Fruit fly (Drosophila melanogaster): ENCODE data around the gene CG7202.
A peak's percentile ranks its signal among the peaks of the same experiment; 100 is the strongest.

CG7202 gene

dm6 chr3L:21483837-21484236, 8.7 kb downstream of the CG7202 start (continued):
- peak; percentile 61 for TF ChIP-seq zen (tag; optimal IDR thresholded peaks at IDR 0.05)
- TF ChIP-seq CG14014 (GFP tag; IDR thresholded peaks at IDR 0.05): no peak
- TF ChIP-seq CkIIα-i1 (GFP tag; IDR thresholded peaks at IDR 0.05): no peak
- no peak for TF ChIP-seq ham (GFP tag; IDR thresholded peaks at IDR 0.05)
- TF ChIP-seq da (GFP tag; optimal IDR thresholded peaks at IDR 0.05): no peak
- no peak for TF ChIP-seq GATAe (GFP tag; conservative IDR thresholded peaks at IDR 0.05)
- TF ChIP-seq Myb (GFP tag; optimal IDR thresholded peaks at IDR 0.05): peak; percentile 80
- TF ChIP-seq tna (GFP tag; IDR thresholded peaks at IDR 0.05; ENCODE audit: partially characterized antibody): peak; percentile 13; the same call in 1 of the 2 replicates
- TF ChIP-seq Jarid2 (GFP tag; optimal IDR thresholded peaks at IDR 0.05): no peak
- TF ChIP-seq CG5953 (GFP tag; IDR thresholded peaks at IDR 0.05): no peak
- TF ChIP-seq luna (GFP tag; optimal IDR thresholded peaks at IDR 0.05): no peak
- peak; percentile 38 for TF ChIP-seq CG10147 (GFP tag; optimal IDR thresholded peaks at IDR 0.05)
- TF ChIP-seq CG10565 (GFP tag; optimal IDR thresholded peaks at IDR 0.05): no peak
- no peak for TF ChIP-seq maf-S (GFP tag; optimal IDR thresholded peaks at IDR 0.05)
- TF ChIP-seq CG10543 (GFP tag; optimal IDR thresholded peaks at IDR 0.05): no peak
- TF ChIP-seq bcd (GFP tag; optimal IDR thresholded peaks at IDR 0.05): no peak
- no peak for TF ChIP-seq Six4 (GFP tag; optimal IDR thresholded peaks at IDR 0.05)
- TF ChIP-seq wor (GFP tag; IDR thresholded peaks at IDR 0.05): no peak
- peak; percentile 13 for TF ChIP-seq CG10654 (GFP tag; optimal IDR thresholded peaks at IDR 0.05)
- no peak for TF ChIP-seq CG3065 (GFP tag; optimal IDR thresholded peaks at IDR 0.05)
- TF ChIP-seq Mes4 (GFP tag; optimal IDR thresholded peaks at IDR 0.05): no peak
- TF ChIP-seq sim (GFP tag; IDR thresholded peaks at IDR 0.05): no peak
- TF ChIP-seq CG3995 (GFP tag; optimal IDR thresholded peaks at IDR 0.05): no peak
- TF ChIP-seq fd3F (GFP tag; optimal IDR thresholded peaks at IDR 0.05): no peak
- peak; percentile 53 for TF ChIP-seq CG13624 (GFP tag; optimal IDR thresholded peaks at IDR 0.05)
- 0 out of 2 replicates have a peak, but pooled peaks have one; percentile 22 for TF ChIP-seq Scr (GFP tag; IDR thresholded peaks at IDR 0.05; ENCODE audit: partially characterized antibody)
- TF ChIP-seq CG12942 (GFP tag; optimal IDR thresholded peaks at IDR 0.05): no peak
- no peak for TF ChIP-seq CG4404 (GFP tag; IDR thresholded peaks at IDR 0.05)
- no peak for TF ChIP-seq Ets65A (GFP tag)
- peak; percentile 91 for TF ChIP-seq CG8290 (GFP tag; optimal IDR thresholded peaks at IDR 0.05)
- TF ChIP-seq CG8290 (tag; optimal IDR thresholded peaks at IDR 0.05): peak in 1 of 2 experiments; percentile 84
- TF ChIP-seq CG15601 (tag; optimal IDR thresholded peaks at IDR 0.05): peak; percentile 71
- no peak for TF ChIP-seq usp (GFP tag; optimal IDR thresholded peaks at IDR 0.05)
- no peak for TF ChIP-seq ken (GFP tag; IDR thresholded peaks at IDR 0.05)
- no peak for TF ChIP-seq CG14050 (GFP tag; IDR thresholded peaks at IDR 0.05)
- no peak for TF ChIP-seq ase (GFP tag; IDR thresholded peaks at IDR 0.05)
- TF ChIP-seq Optix (GFP tag; IDR thresholded peaks at IDR 0.05): no peak
- no peak for TF ChIP-seq ind (GFP tag; optimal IDR thresholded peaks at IDR 0.05)
- no peak for TF ChIP-seq CG11696 (GFP tag; IDR thresholded peaks at IDR 0.05)
- TF ChIP-seq Fer2 (tag; optimal IDR thresholded peaks at IDR 0.05): no peak
- peak; percentile 38 for TF ChIP-seq CoRest (tag; optimal IDR thresholded peaks at IDR 0.05)
- TF ChIP-seq Ets97D (GFP tag; optimal IDR thresholded peaks at IDR 0.05): peak; percentile 83
- TF ChIP-seq Sin3A (optimal IDR thresholded peaks at IDR 0.05): no peak
- no peak for TF ChIP-seq fd102C (GFP tag; optimal IDR thresholded peaks at IDR 0.05)
- TF ChIP-seq CrebB (tag; optimal IDR thresholded peaks at IDR 0.05): no peak
- no peak for TF ChIP-seq TFAM (GFP tag; optimal IDR thresholded peaks at IDR 0.05)
- peak; percentile 78 for TF ChIP-seq CG17829 (tag; optimal IDR thresholded peaks at IDR 0.05)
- TF ChIP-seq CG10267 (tag; optimal IDR thresholded peaks at IDR 0.05): peak; percentile 79
- no peak for TF ChIP-seq Atf6 (GFP tag; IDR thresholded peaks at IDR 0.05)
- TF ChIP-seq CG16815 (GFP tag; optimal IDR thresholded peaks at IDR 0.05): no peak
- TF ChIP-seq ci (GFP tag; IDR thresholded peaks at IDR 0.05): peak; percentile 71; the same call in 2 of the 3 replicates
- no peak for TF ChIP-seq klu (GFP tag; IDR thresholded peaks at IDR 0.05)
- TF ChIP-seq cwo (GFP tag; optimal IDR thresholded peaks at IDR 0.05): no peak
